Worm (Caenorhabditis elegans) whole organism, L1 larva: Measurements from ENCODE around the gene algn-6.
A peak's percentile ranks its signal among the peaks of the same experiment; 100 is the strongest.

Experiments
- C16A3.4 ChIP-seq: fragments of 150-350 bp; optimal IDR thresholded peaks from 2 replicates; lab custom pipeline; 2014; ENCODE audit warnings: missing biosample characterization, missing genetic modification characterization
- F16B12.6 ChIP-seq: fragments of 150-350 bp; optimal IDR thresholded peaks from 2 replicates; lab custom pipeline; 2014; ENCODE audit warnings: missing biosample characterization, missing genetic modification characterization
- alr-1 ChIP-seq: fragments of 200-800 bp; sonication (Bioruptor generic); optimal IDR thresholded peaks from 2 replicates; lab custom pipeline; 2018; ENCODE audit warnings: borderline replicate concordance, mild to moderate bottlenecking, missing genetic modification characterization, missing compliant biosample characterization
- aly-2 ChIP-seq: fragments of 150-350 bp; optimal IDR thresholded peaks from 2 replicates; lab custom pipeline; 2014; ENCODE audit warnings: missing biosample characterization, missing genetic modification characterization
- ama-1 ChIP-seq: fragments of 150-350 bp; optimal IDR thresholded peaks from 2 replicates; lab custom pipeline; 2014
- blmp-1 ChIP-seq: fragments of 150-350 bp; optimal IDR thresholded peaks from 2 replicates; lab custom pipeline; 2014; ENCODE audit warnings: missing biosample characterization, missing genetic modification characterization
- ceh-63 ChIP-seq: fragments of 200-800 bp; sonication (Bioruptor generic); optimal IDR thresholded peaks from 2 replicates; lab custom pipeline; 2018; ENCODE audit warnings: mild to moderate bottlenecking, missing genetic modification characterization, missing compliant biosample characterization
- ceh-8 ChIP-seq: fragments of 200-800 bp; sonication (Bioruptor generic); optimal IDR thresholded peaks from 2 replicates; lab custom pipeline; 2018; ENCODE audit warnings: mild to moderate bottlenecking, missing genetic modification characterization, moderate library complexity, missing compliant biosample characterization
- ceh-82 ChIP-seq, 3 experiments: fragments of 150-350 bp in 1 of 3; sonication (generic microtip) in 2 of 3; optimal IDR thresholded peaks; 2 replicates each; lab custom pipeline; 2014 to 2017; ENCODE audit warnings: missing biosample characterization in 3 of 3, missing genetic modification characterization in 3 of 3
- ceh-88 ChIP-seq: fragments of 200-800 bp; sonication (Bioruptor generic); IDR thresholded peaks from 2 replicates; pipeline ENCODE4 v1.3.6; 2022; ENCODE audit warnings: missing genetic modification characterization, missing compliant biosample characterization
- ceh-90 ChIP-seq: sonication (generic microtip); optimal IDR thresholded peaks from 2 replicates; lab custom pipeline; 2016; ENCODE audit warnings: missing genetic modification characterization, missing compliant biosample characterization
- dpl-1 ChIP-seq, 3 experiments: fragments of 150-350 bp in 2 of 3; sonication (generic microtip) in 1 of 3; optimal IDR thresholded peaks; 2 replicates each; lab custom pipeline; 2014 to 2017; ENCODE audit warnings: missing biosample characterization in 3 of 3, missing genetic modification characterization in 3 of 3, missing genetic modification reagents in 3 of 3
- dsc-1 ChIP-seq: sonication (generic microtip); optimal IDR thresholded peaks from 2 replicates; lab custom pipeline; 2016; ENCODE audit warnings: mild to moderate bottlenecking, missing genetic modification characterization, missing compliant biosample characterization
- efl-1 ChIP-seq, 4 experiments: fragments of 150-350 bp; optimal IDR thresholded peaks in 3 of 4; peaks in 1 of 4; 1 replicate in 1 of 4; 2 replicates in 3 of 4; lab custom pipeline; 2014; ENCODE audit warnings: missing biosample characterization in 2 of 4, missing genetic modification characterization in 2 of 4, missing genetic modification reagents in 2 of 4
- efl-3 ChIP-seq: fragments of 200-800 bp; sonication (Bioruptor generic); optimal IDR thresholded peaks from 2 replicates; lab custom pipeline; 2018; ENCODE audit warnings: mild to moderate bottlenecking, missing genetic modification characterization, missing compliant biosample characterization
- egl-27 ChIP-seq, 2 experiments: fragments of 150-350 bp in 1 of 2; sonication (generic microtip); optimal IDR thresholded peaks; 3 replicates each; lab custom pipeline; 2017 to 2018; ENCODE audit warnings: missing biosample characterization in 2 of 2, missing genetic modification characterization in 2 of 2, missing genetic modification reagents in 2 of 2
- elt-2 ChIP-seq: sonication (generic microtip); optimal IDR thresholded peaks from 2 replicates; lab custom pipeline; 2016; ENCODE audit warnings: missing genetic modification characterization, mild to moderate bottlenecking, inconsistent platforms, missing compliant biosample characterization, missing genetic modification reagents
- elt-3 ChIP-seq, 6 experiments: fragments of 150-350 bp in 1 of 6; sonication (generic microtip); optimal IDR thresholded peaks; 2 replicates each; lab custom pipeline; 2017 to 2018; ENCODE audit warnings: missing biosample characterization in 6 of 6, missing genetic modification characterization in 6 of 6, inconsistent platforms in 1 of 6
- ets-5 ChIP-seq: fragments of 200-800 bp; sonication (Bioruptor generic); IDR thresholded peaks from 2 replicates; pipeline ENCODE4 v1.3.6; 2022; ENCODE audit warnings: missing genetic modification characterization, missing compliant biosample characterization
- fkh-4 ChIP-seq: sonication (generic microtip); optimal IDR thresholded peaks from 2 replicates; lab custom pipeline; 2016; ENCODE audit warnings: missing compliant biosample characterization, missing genetic modification characterization, borderline replicate concordance
- fos-1 ChIP-seq: fragments of 150-350 bp; optimal IDR thresholded peaks from 2 replicates; lab custom pipeline; 2014; ENCODE audit warnings: missing biosample characterization, missing genetic modification characterization
- grh-1 ChIP-seq: fragments of 200-800 bp; sonication (Bioruptor generic); IDR thresholded peaks from 2 replicates; pipeline ENCODE4 v1.3.6; 2022; ENCODE audit warnings: missing genetic modification reagents, missing genetic modification characterization, missing compliant biosample characterization
- hlh-4 ChIP-seq: sonication (generic microtip); optimal IDR thresholded peaks from 2 replicates; lab custom pipeline; 2016; ENCODE audit warnings: mild to moderate bottlenecking, missing genetic modification characterization, missing compliant biosample characterization
- irx-1 ChIP-seq: sonication (generic microtip); optimal IDR thresholded peaks from 2 replicates; lab custom pipeline; 2016; ENCODE audit warnings: missing genetic modification characterization, missing compliant biosample characterization
- lin-14 ChIP-seq: fragments of 200-800 bp; sonication (Bioruptor generic); optimal IDR thresholded peaks from 2 replicates; lab custom pipeline; 2018; ENCODE audit warnings: mild to moderate bottlenecking, missing genetic modification characterization, moderate library complexity, missing compliant biosample characterization
- lin-15B ChIP-seq: fragments of 150-350 bp; sonication (generic microtip); optimal IDR thresholded peaks from 3 replicates; lab custom pipeline; 2014; ENCODE audit warnings: missing biosample characterization, missing genetic modification characterization
- lin-39 ChIP-seq: fragments of 150-350 bp; optimal IDR thresholded peaks from 2 replicates; lab custom pipeline; 2014; ENCODE audit warnings: missing biosample characterization, missing genetic modification reagents, missing genetic modification characterization
- lsy-2 ChIP-seq, 2 experiments: fragments of 150-350 bp; optimal IDR thresholded peaks; 2 replicates each; lab custom pipeline; 2014; ENCODE audit warnings: missing biosample characterization in 2 of 2, missing genetic modification characterization in 2 of 2
- mab-9 ChIP-seq: fragments of 200-800 bp; sonication (Bioruptor generic); IDR thresholded peaks from 2 replicates; pipeline ENCODE4 v1.3.6; 2022; ENCODE audit warnings: missing genetic modification reagents, missing genetic modification characterization, missing compliant biosample characterization
- mep-1 ChIP-seq: fragments of 150-350 bp; optimal IDR thresholded peaks from 2 replicates; lab custom pipeline; 2014; ENCODE audit warnings: missing biosample characterization, missing genetic modification characterization
- nhr-20 ChIP-seq: sonication (generic microtip); optimal IDR thresholded peaks from 2 replicates; lab custom pipeline; 2016; ENCODE audit warnings: mild to moderate bottlenecking, missing genetic modification characterization, missing compliant biosample characterization
- nhr-47 ChIP-seq: sonication (generic microtip); optimal IDR thresholded peaks from 2 replicates; lab custom pipeline; 2016; ENCODE audit warnings: mild to moderate bottlenecking, missing genetic modification characterization, moderate library complexity, missing compliant biosample characterization
- nhr-77 ChIP-seq: fragments of 150-350 bp; optimal IDR thresholded peaks from 2 replicates; lab custom pipeline; 2014; ENCODE audit warnings: missing biosample characterization, missing genetic modification characterization
- nhr-90 ChIP-seq: sonication (generic microtip); optimal IDR thresholded peaks from 2 replicates; lab custom pipeline; 2016; ENCODE audit warnings: mild to moderate bottlenecking, missing genetic modification characterization, missing compliant biosample characterization; ENCODE audit not compliant: poor library complexity
- pag-3 ChIP-seq: sonication (generic microtip); optimal IDR thresholded peaks from 2 replicates; lab custom pipeline; 2017; ENCODE audit warnings: missing genetic modification characterization, mild to moderate bottlenecking, missing compliant biosample characterization, antibody characterized with exemption, borderline replicate concordance; ENCODE audit not compliant: insufficient read depth
- pqm-1 ChIP-seq: sonication (generic microtip); optimal IDR thresholded peaks from 3 replicates; lab custom pipeline; 2017; ENCODE audit warnings: missing biosample characterization, missing genetic modification characterization
- rnt-1 ChIP-seq: sonication (generic microtip); optimal IDR thresholded peaks from 2 replicates; lab custom pipeline; 2016; ENCODE audit warnings: mild to moderate bottlenecking, missing genetic modification characterization, moderate library complexity, missing compliant biosample characterization
- skn-1 ChIP-seq: fragments of 150-350 bp; optimal IDR thresholded peaks from 2 replicates; lab custom pipeline; 2014; ENCODE audit warnings: missing biosample characterization, missing genetic modification characterization
- snpc-4 ChIP-seq: fragments of 150-350 bp; optimal IDR thresholded peaks from 2 replicates; lab custom pipeline; 2014; ENCODE audit warnings: missing biosample characterization, missing genetic modification characterization
- snu-23 ChIP-seq: sonication (generic microtip); optimal IDR thresholded peaks from 2 replicates; lab custom pipeline; 2016; ENCODE audit warnings: missing genetic modification characterization, missing compliant biosample characterization
- sptf-1 ChIP-seq: fragments of 150-350 bp; optimal IDR thresholded peaks from 2 replicates; lab custom pipeline; 2014; ENCODE audit warnings: missing biosample characterization, missing genetic modification characterization
- sup-37 ChIP-seq: fragments of 200-800 bp; sonication (Bioruptor generic); optimal IDR thresholded peaks from 2 replicates; lab custom pipeline; 2018; ENCODE audit warnings: mild to moderate bottlenecking, missing genetic modification characterization, missing compliant biosample characterization
- swsn-7 ChIP-seq: sonication (generic microtip); optimal IDR thresholded peaks from 2 replicates; lab custom pipeline; 2016; ENCODE audit warnings: missing genetic modification characterization, missing compliant biosample characterization
- tbx-2 ChIP-seq: sonication (generic microtip); optimal IDR thresholded peaks from 2 replicates; lab custom pipeline; 2016; ENCODE audit warnings: missing genetic modification characterization, missing compliant biosample characterization
- unc-30 ChIP-seq: sonication (generic microtip); optimal IDR thresholded peaks from 2 replicates; lab custom pipeline; 2017; ENCODE audit warnings: missing biosample characterization, missing genetic modification characterization
- unc-98 ChIP-seq: fragments of 200-800 bp; sonication (Bioruptor generic); IDR thresholded peaks from 2 replicates; pipeline ENCODE4 v1.3.6; 2022; ENCODE audit warnings: missing genetic modification characterization, missing compliant biosample characterization
- xbp-1 ChIP-seq: sonication (generic microtip); optimal IDR thresholded peaks from 2 replicates; lab custom pipeline; 2016; ENCODE audit warnings: missing genetic modification characterization, missing compliant biosample characterization
- zip-4 ChIP-seq: fragments of 200-800 bp; sonication (Bioruptor generic); optimal IDR thresholded peaks from 2 replicates; lab custom pipeline; 2018; ENCODE audit warnings: mild to moderate bottlenecking, missing genetic modification characterization, moderate library complexity, missing compliant biosample characterization
- ztf-4 ChIP-seq: fragments of 150-350 bp; optimal IDR thresholded peaks from 2 replicates; lab custom pipeline; 2014; ENCODE audit warnings: missing biosample characterization, missing genetic modification characterization

Gene algn-6

ce11 chrII:8074058-8074457 lies 34.5 kb downstream of the algn-6 start:
- TF ChIP-seq rnt-1 (tag; lab: Kevin White, UChicago) (no peak), efl-1 (optimal IDR thresholded peaks at IDR 0.05; lab: Kevin White, UChicago) (no peak), efl-1 (GFP tag; optimal IDR thresholded peaks at IDR 0.05 in 1 of 2; lab: Kevin White, UChicago) (peak in 1 of 2 experiments; percentile 60), aly-2 (tag; lab: Kevin White, UChicago) (no peak), dsc-1 (no peak), elt-2 (peak; percentile 30)

- TF ChIP-seq snpc-4 (tag; lab: Kevin White, UChicago) (peak; percentile 52), lin-39 (peak; percentile 18), tbx-2 (peak; percentile 68), unc-98 (GFP tag; lab: Robert Waterston, UW) (no peak), swsn-7 (tag; lab: Kevin White, UChicago) (peak; percentile 72), elt-2 (peak; percentile 59), alr-1 (no peak), nhr-47 (tag; lab: Kevin White, UChicago) (peak; percentile 75), fos-1 (peak; percentile 41), dpl-1 (GFP tag; optimal IDR thresholded peaks at IDR 0.05; lab: Kevin White, UChicago) (peak; percentile 28 to 62 (median 60)), ceh-82 (tag; optimal IDR thresholded peaks at IDR 0.05; lab: Kevin White, UChicago) (peak in 2 of 3 experiments; percentile 26 to 60), aly-2 (tag; lab: Kevin White, UChicago) (peak; percentile 64), mep-1 (tag; lab: Kevin White, UChicago) (peak; percentile 87), nhr-77 (tag; lab: Kevin White, UChicago) (peak; percentile 75), lsy-2 (tag; optimal IDR thresholded peaks at IDR 0.05; lab: Kevin White, UChicago) (peak; percentile 59 to 83), F16B12.6 (peak; percentile 29), lin-15B (no peak), sup-37 (GFP tag; lab: Kevin White, UChicago) (peak; percentile 73), sptf-1 (no peak), ets-5 (no peak), fkh-4 (tag; lab: Kevin White, UChicago) (no peak), ceh-90 (tag; lab: Kevin White, UChicago) (no peak), grh-1 (GFP tag; lab: Robert Waterston, UW) (no peak), C16A3.4 (tag; lab: Kevin White, UChicago) (peak; percentile 88), lin-14 (GFP tag; lab: Kevin White, UChicago) (peak; percentile 78), pqm-1 (tag; lab: Kevin White, UChicago) (no peak), zip-4 (GFP tag; lab: Kevin White, UChicago) (peak; percentile 60), blmp-1 (no peak), pag-3 (tag; lab: Kevin White, UChicago) (peak; percentile 84), elt-3 (tag; optimal IDR thresholded peaks at IDR 0.05; lab: Kevin White, UChicago) (peak in 3 of 6 experiments; percentile 28 to 77 (median 42)), hlh-4 (no peak), snu-23 (GFP tag; lab: Kevin White, UChicago) (peak; percentile 86), ceh-88 (GFP tag; lab: Robert Waterston, UW) (no peak), unc-30 (no peak), ceh-63 (GFP tag; lab: Kevin White, UChicago) (no peak), mab-9 (GFP tag; lab: Robert Waterston, UW) (peak; percentile 35; the same call in 1 of the 2 replicates), ama-1 (lab: Kevin White, UChicago) (no peak), nhr-90 (tag; lab: Kevin White, UChicago) (peak; percentile 83), ceh-8 (peak; percentile 52), egl-27 (tag; optimal IDR thresholded peaks at IDR 0.05; lab: Kevin White, UChicago) (peak in 1 of 2 experiments; percentile 23), efl-1 (optimal IDR thresholded peaks at IDR 0.05; lab: Kevin White, UChicago) (peak; percentile 66), efl-1 (GFP tag; optimal IDR thresholded peaks at IDR 0.05 in 1 of 2; lab: Kevin White, UChicago) (peak; percentile 55 to 97), xbp-1 (peak; percentile 56), ztf-4 (tag; lab: Kevin White, UChicago) (peak; percentile 0), irx-1 (tag; lab: Kevin White, UChicago) (peak; percentile 48), efl-3 (GFP tag; lab: Kevin White, UChicago) (no peak), skn-1 (peak; percentile 78), nhr-20 (tag; lab: Kevin White, UChicago) (peak; percentile 83)
Observed at ce11 chrII:8075324-8075810, 35.8 kb downstream of the algn-6 start, which contains the start of gene K02C4.2. K02C4.2 (plus strand) TSS chrII:8075760.
